Worm (Caenorhabditis elegans) whole organism, L4/young adult: ENCODE measurements around the gene ilys-6.

Source experiments
- W03F9.2 ChIP-seq: fragments of 150-350 bp; optimal IDR thresholded peaks from 2 replicates; lab custom pipeline; 2014; ENCODE audit warnings: missing biosample characterization, missing genetic modification characterization
- dao-5 ChIP-seq: sonication (generic microtip); optimal IDR thresholded peaks from 2 replicates; lab custom pipeline; 2016; ENCODE audit warnings: missing genotype, missing genetic modification characterization, moderate library complexity, missing compliant biosample characterization
- him-1 ChIP-seq: sonication (generic microtip); optimal IDR thresholded peaks from 2 replicates; lab custom pipeline; 2016; ENCODE audit warnings: missing genotype, missing genetic modification reagents, missing genetic modification characterization, missing compliant biosample characterization

- TF ChIP-seq dao-5 (tag; lab: Kevin White, UChicago): no peak
- no peak for TF ChIP-seq W03F9.2 (tag; lab: Kevin White, UChicago)
- peak; percentile 90 for TF ChIP-seq him-1
These were observed 28.6 kb downstream of the ilys-6 start, which contains the start of gene hlh-30 for ce11 chrIV:4034883-4035282.
